Worm (Caenorhabditis elegans) whole organism, L4/young adult: Measurements from ENCODE around the gene Y49F6A.11.

ENCODE experiments used
- W03F9.2 ChIP-seq: fragments of 150-350 bp; optimal IDR thresholded peaks from 2 replicates; lab custom pipeline; 2014; ENCODE audit warnings: missing biosample characterization, missing genetic modification characterization
- him-1 ChIP-seq: sonication (generic microtip); optimal IDR thresholded peaks from 2 replicates; lab custom pipeline; 2016; ENCODE audit warnings: missing genotype, missing genetic modification reagents, missing genetic modification characterization, missing compliant biosample characterization

DNA sequence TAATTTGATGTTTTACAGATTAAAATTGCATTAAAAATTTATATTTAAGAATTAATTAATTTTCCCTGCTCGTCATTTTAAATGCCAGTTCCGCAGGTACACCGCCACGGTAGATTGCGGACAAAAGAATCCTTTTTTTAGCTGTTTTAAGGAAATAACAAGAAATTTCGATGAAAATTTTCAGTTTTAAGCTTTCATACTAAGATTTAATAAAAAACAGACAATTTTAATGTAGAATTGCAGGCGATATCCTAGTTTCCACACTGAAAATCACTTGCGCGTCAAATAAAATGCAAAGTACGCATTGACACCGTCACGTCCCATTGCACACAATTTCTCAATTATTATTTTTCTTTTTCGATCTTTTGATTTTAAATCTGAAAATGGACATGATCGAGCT is 45.2 kb downstream of the Y49F6A.11 start, which contains the start of gene dnc-3:
- TF ChIP-seq him-1 (tag; lab: Kevin White, UChicago) (no peak), W03F9.2 (tag; lab: Kevin White, UChicago) (peak; percentile 41)
